Fruit fly (Drosophila melanogaster): Measurements from ENCODE around the gene CG14626.

The CG14626 gene

dm6 chrX:1171018-1171417 is 13.6 kb upstream of the CG14626 start (continued):
- TF ChIP-seq Stat92E (GFP tag; optimal IDR thresholded peaks at IDR 0.05) (no peak), Awh (GFP tag; IDR thresholded peaks at IDR 0.05) (no peak), lmd (GFP tag; IDR thresholded peaks at IDR 0.05) (peak; percentile 39; the same call in 1 of the 2 replicates), Med (GFP tag) (peak; percentile 84), abd-A (tag; optimal IDR thresholded peaks at IDR 0.05) (no peak), CG30403 (GFP tag; optimal IDR thresholded peaks at IDR 0.05) (peak; percentile 70), chinmo (GFP tag; IDR thresholded peaks at IDR 0.05; ENCODE audit: partially characterized antibody) (no peak), CG11398 (GFP tag; optimal IDR thresholded peaks at IDR 0.05) (no peak), CG17912 (GFP tag; optimal IDR thresholded peaks at IDR 0.05) (no peak), CG15011 (GFP tag; optimal IDR thresholded peaks at IDR 0.05) (peak; percentile 37), lov (optimal IDR thresholded peaks at IDR 0.05) (no peak), lov (GFP tag; IDR thresholded peaks at IDR 0.05) (no peak), CG33213 (GFP tag; optimal IDR thresholded peaks at IDR 0.05) (no peak), CG8765 (GFP tag; IDR thresholded peaks at IDR 0.05) (no peak), gfzf (GFP tag; optimal IDR thresholded peaks at IDR 0.05) (no peak), prd (optimal IDR thresholded peaks at IDR 0.05) (no peak), prd (GFP tag; IDR thresholded peaks at IDR 0.05) (0 out of 3 replicates have a peak, but pooled peaks have one; percentile 31), pan (optimal IDR thresholded peaks at IDR 0.05) (no peak), pan (GFP tag; optimal IDR thresholded peaks at IDR 0.05 in 1 of 2, IDR thresholded peaks at IDR 0.05 in 1 of 2) (peak in 1 of 2 experiments; percentile 45), CG12299 (tag; optimal IDR thresholded peaks at IDR 0.05) (no peak)

DNA sequence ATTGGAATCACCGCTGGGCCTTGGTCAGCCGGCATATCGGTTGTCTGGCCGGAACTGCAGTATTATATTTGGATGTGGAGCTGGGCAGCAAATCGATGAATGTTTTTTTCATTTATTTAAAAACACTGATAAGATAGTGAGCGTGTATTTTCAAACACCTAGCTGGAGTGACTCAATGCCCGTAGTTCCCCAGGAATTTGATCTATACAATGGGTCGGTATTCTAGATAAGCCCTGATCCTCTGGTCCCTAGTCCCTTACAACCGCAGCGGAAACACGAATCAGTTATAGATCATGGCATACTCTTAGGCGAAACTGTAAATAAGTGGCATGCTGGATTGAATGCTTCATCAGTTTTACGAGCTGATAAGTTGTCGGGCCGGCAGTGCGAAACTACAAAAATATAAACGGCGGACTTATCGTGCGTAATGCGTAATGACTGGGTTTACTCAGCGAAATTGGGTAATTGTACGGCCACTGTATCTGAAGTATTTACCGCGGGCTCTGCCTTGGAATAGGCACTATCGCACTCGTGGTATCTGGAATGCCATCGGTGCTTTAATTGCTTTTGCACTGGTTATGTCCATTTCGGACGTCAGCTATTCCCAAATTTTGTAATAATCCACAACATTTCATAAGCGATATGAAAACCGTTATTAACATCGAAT is 11.7 kb upstream of the CG14626 start:
- TF ChIP-seq CG5245 (GFP tag; optimal IDR thresholded peaks at IDR 0.05) (no peak), Dad (GFP tag; optimal IDR thresholded peaks at IDR 0.05) (no peak), D19A (tag; optimal IDR thresholded peaks at IDR 0.05) (no peak), Gug (GFP tag; IDR thresholded peaks at IDR 0.05) (no peak), MESR4 (GFP tag; optimal IDR thresholded peaks at IDR 0.05) (no peak), CoRest (tag; optimal IDR thresholded peaks at IDR 0.05) (no peak), sd (tag; optimal IDR thresholded peaks at IDR 0.05) (peak; percentile 71), chm (GFP tag; IDR thresholded peaks at IDR 0.05) (peak; percentile 25; the same call in 1 of the 2 replicates), CG10979 (tag; optimal IDR thresholded peaks at IDR 0.05) (no peak), br (optimal IDR thresholded peaks at IDR 0.05) (no peak), CG8290 (GFP tag; optimal IDR thresholded peaks at IDR 0.05) (no peak), CG8290 (tag; optimal IDR thresholded peaks at IDR 0.05) (peak in 1 of 2 experiments; percentile 51), cad (GFP tag; optimal IDR thresholded peaks at IDR 0.05) (no peak), pho (GFP tag; optimal IDR thresholded peaks at IDR 0.05) (no peak), CG6683 (GFP tag; optimal IDR thresholded peaks at IDR 0.05) (no peak), dysf (GFP tag; IDR thresholded peaks at IDR 0.05) (no peak), dati (GFP tag; IDR thresholded peaks at IDR 0.05) (no peak), CG11398 (GFP tag; optimal IDR thresholded peaks at IDR 0.05) (no peak), CG10654 (GFP tag; optimal IDR thresholded peaks at IDR 0.05) (no peak), psq (GFP tag; optimal IDR thresholded peaks at IDR 0.05) (no peak), knrl (GFP tag; IDR thresholded peaks at IDR 0.05; ENCODE audit: partially characterized antibody) (no peak), CG9817 (tag; optimal IDR thresholded peaks at IDR 0.05) (no peak), hb (GFP tag; IDR thresholded peaks at IDR 0.05; ENCODE audit: partially characterized antibody) (no peak), Lim3 (GFP tag; IDR thresholded peaks at IDR 0.05) (no peak), B-H2 (GFP tag; optimal IDR thresholded peaks at IDR 0.05) (no peak), CG17912 (GFP tag; optimal IDR thresholded peaks at IDR 0.05) (no peak), Deaf1 (tag; optimal IDR thresholded peaks at IDR 0.05) (peak; percentile 51), sug (tag; optimal IDR thresholded peaks at IDR 0.05) (peak; percentile 46), cas (GFP tag; IDR thresholded peaks at IDR 0.05) (no peak), pros (GFP tag; optimal IDR thresholded peaks at IDR 0.05) (no peak), Hr51 (GFP tag; optimal IDR thresholded peaks at IDR 0.05) (no peak), al (GFP tag; IDR thresholded peaks at IDR 0.05) (no peak), exex (tag; optimal IDR thresholded peaks at IDR 0.05) (peak; percentile 95)

Measured in whole organism, embryonic.